Worm (Caenorhabditis elegans) whole organism, L2 larva: ENCODE data around the gene pgm-2.

Source experiments
- ZK546.5 ChIP-seq: sonication (generic microtip); optimal IDR thresholded peaks from 2 replicates; lab custom pipeline; 2017; ENCODE audit warnings: missing biosample characterization, missing genetic modification characterization
- blmp-1 ChIP-seq: sonication (generic microtip); optimal IDR thresholded peaks from 2 replicates; lab custom pipeline; 2017; ENCODE audit warnings: missing genetic modification characterization, mild to moderate bottlenecking, missing compliant biosample characterization, antibody characterized with exemption, moderate library complexity; ENCODE audit not compliant: insufficient read depth
- fos-1 ChIP-seq: fragments of 150-350 bp; optimal IDR thresholded peaks from 2 replicates; lab custom pipeline; 2014; ENCODE audit warnings: missing biosample characterization, missing genetic modification characterization
- mab-5 ChIP-seq: fragments of 150-350 bp; optimal IDR thresholded peaks from 2 replicates; lab custom pipeline; 2014; ENCODE audit warnings: missing biosample characterization, missing genetic modification characterization
- mdl-1 ChIP-seq, 2 experiments: fragments of 150-350 bp in 1 of 2; sonication (generic microtip) in 1 of 2; optimal IDR thresholded peaks; 2 replicates each; lab custom pipeline; 2017; ENCODE audit warnings: missing biosample characterization in 2 of 2, missing genetic modification characterization in 2 of 2
- nhr-12 ChIP-seq: fragments of 150-350 bp; optimal IDR thresholded peaks from 2 replicates; lab custom pipeline; 2014; ENCODE audit warnings: missing biosample characterization, missing genetic modification characterization
- snpc-4 ChIP-seq: fragments of 150-350 bp; optimal IDR thresholded peaks from 2 replicates; lab custom pipeline; 2014; ENCODE audit warnings: missing biosample characterization, missing genetic modification characterization
- unc-39 ChIP-seq: fragments of 150-350 bp; optimal IDR thresholded peaks from 2 replicates; lab custom pipeline; 2014; ENCODE audit warnings: missing biosample characterization, missing genetic modification characterization
- ztf-11 ChIP-seq: sonication (generic microtip); optimal IDR thresholded peaks from 2 replicates; lab custom pipeline; 2017; ENCODE audit warnings: missing biosample characterization, missing genetic modification characterization

- TF ChIP-seq ztf-11 (tag; lab: Kevin White, UChicago) = no peak
- TF ChIP-seq snpc-4 (tag; lab: Kevin White, UChicago) = no peak
- TF ChIP-seq nhr-12 (tag; lab: Kevin White, UChicago) = no peak
- TF ChIP-seq mdl-1 (tag; optimal IDR thresholded peaks at IDR 0.05; lab: Kevin White, UChicago) = no peak
- no peak for TF ChIP-seq unc-39
- TF ChIP-seq fos-1 = no peak
- TF ChIP-seq blmp-1 (tag; lab: Kevin White, UChicago) = no peak
- no peak for TF ChIP-seq ZK546.5
- no peak for TF ChIP-seq mab-5 (tag; lab: Kevin White, UChicago)
Measured at ce11 chrIII:13340504-13341274, 41.5 kb downstream of the pgm-2 start.
